Fruit fly (Drosophila melanogaster) whole organism, prepupa: ENCODE results near the gene Lerp.

Source experiments
- Blimp-1 ChIP-seq: fragments of 200-800 bp; sonication (Bioruptor generic); optimal IDR thresholded peaks from 3 replicates; lab custom pipeline; 2017; ENCODE audit warnings: missing biosample characterization, missing genetic modification characterization, mild to moderate bottlenecking, moderate library complexity, missing genetic modification reagents
- CG10631 ChIP-seq: fragments of 200-800 bp; sonication (Bioruptor generic); optimal IDR thresholded peaks from 2 replicates; lab custom pipeline; 2016; ENCODE audit warnings: missing biosample characterization, missing genetic modification characterization
- CG10669 ChIP-seq: fragments of 200-800 bp; sonication (Bioruptor generic); optimal IDR thresholded peaks from 3 replicates; lab custom pipeline; 2018; ENCODE audit warnings: missing biosample characterization, mild to moderate bottlenecking, missing genetic modification characterization, moderate library complexity
- CG11294 ChIP-seq: fragments of 200-800 bp; sonication (Bioruptor generic); IDR thresholded peaks from 2 replicates; pipeline ENCODE4 v1.3.6; 2022; ENCODE audit warnings: missing biosample characterization, missing genetic modification characterization
- CG11762 ChIP-seq: fragments of 200-800 bp; sonication (Bioruptor generic); optimal IDR thresholded peaks from 3 replicates; lab custom pipeline; 2016; ENCODE audit warnings: missing biosample characterization, missing genetic modification characterization; ENCODE audit not compliant: insufficient read depth
- CG11902 ChIP-seq: fragments of 200-800 bp; sonication (Bioruptor generic); optimal IDR thresholded peaks from 3 replicates; lab custom pipeline; 2016; ENCODE audit warnings: missing biosample characterization, missing genetic modification characterization
- CG15336 ChIP-seq: fragments of 200-800 bp; sonication (Bioruptor generic); IDR thresholded peaks from 2 replicates; pipeline ENCODE4 v1.3.6; 2022; ENCODE audit warnings: missing biosample characterization, missing genetic modification characterization
- CG1621 ChIP-seq: fragments of 200-800 bp; sonication (Bioruptor generic); optimal IDR thresholded peaks from 3 replicates; lab custom pipeline; 2018; ENCODE audit warnings: missing biosample characterization, mild to moderate bottlenecking, missing genetic modification characterization
- CG16779 ChIP-seq: fragments of 200-800 bp; sonication (Bioruptor generic); optimal IDR thresholded peaks from 3 replicates; lab custom pipeline; 2017; ENCODE audit warnings: missing biosample characterization, mild to moderate bottlenecking, missing genetic modification characterization
- CG3032 ChIP-seq: fragments of 200-800 bp; optimal IDR thresholded peaks from 2 replicates; lab custom pipeline; 2019; ENCODE audit warnings: missing biosample characterization, mild to moderate bottlenecking, missing genetic modification characterization, moderate library complexity
- CG31627 ChIP-seq: fragments of 200-800 bp; sonication (Bioruptor generic); optimal IDR thresholded peaks from 3 replicates; lab custom pipeline; 2016; ENCODE audit warnings: missing biosample characterization, missing genetic modification characterization
- CG32006 ChIP-seq: fragments of 200-800 bp; sonication (Bioruptor generic); optimal IDR thresholded peaks from 3 replicates; lab custom pipeline; 2017; ENCODE audit warnings: missing biosample characterization, mild to moderate bottlenecking, missing genetic modification characterization
- CG34406 ChIP-seq: fragments of 200-800 bp; sonication (Bioruptor generic); optimal IDR thresholded peaks from 3 replicates; lab custom pipeline; 2016; ENCODE audit warnings: missing biosample characterization, missing genetic modification characterization
- CG3919 ChIP-seq: fragments of 200-800 bp; sonication (Bioruptor generic); optimal IDR thresholded peaks from 3 replicates; lab custom pipeline; 2016; ENCODE audit warnings: missing biosample characterization, missing genetic modification characterization
- CG4318 ChIP-seq: fragments of 200-800 bp; sonication (Bioruptor generic); optimal IDR thresholded peaks from 3 replicates; lab custom pipeline; 2017; ENCODE audit warnings: missing biosample characterization, mild to moderate bottlenecking, missing genetic modification characterization
- CG6163 ChIP-seq: fragments of 200-800 bp; sonication (Bioruptor generic); IDR thresholded peaks from 3 replicates; pipeline ENCODE4 v1.3.6; 2022; ENCODE audit warnings: missing biosample characterization, missing genetic modification characterization
- CG6792 ChIP-seq: fragments of 200-800 bp; sonication (Bioruptor generic); optimal IDR thresholded peaks from 3 replicates; lab custom pipeline; 2016; ENCODE audit warnings: missing biosample characterization, missing genetic modification characterization
- CG6808 ChIP-seq: fragments of 200-800 bp; sonication (Bioruptor generic); optimal IDR thresholded peaks from 3 replicates; lab custom pipeline; 2017; ENCODE audit warnings: missing biosample characterization, missing genetic modification characterization, mild to moderate bottlenecking, moderate library complexity, missing genetic modification reagents
- CG7368 ChIP-seq: fragments of 200-800 bp; sonication (Bioruptor generic); optimal IDR thresholded peaks from 3 replicates; lab custom pipeline; 2016; ENCODE audit warnings: missing biosample characterization, missing genetic modification characterization
- CG8119 ChIP-seq: fragments of 200-800 bp; sonication (Bioruptor generic); IDR thresholded peaks from 3 replicates; pipeline ENCODE4 v1.3.6; 2022; ENCODE audit warnings: missing biosample characterization, missing genetic modification characterization
- CG8319 ChIP-seq: fragments of 200-800 bp; sonication (Bioruptor generic); optimal IDR thresholded peaks from 3 replicates; lab custom pipeline; 2016; ENCODE audit warnings: missing biosample characterization, missing genetic modification characterization
- CG8632 ChIP-seq: fragments of 200-800 bp; sonication (Bioruptor generic); optimal IDR thresholded peaks from 3 replicates; lab custom pipeline; 2016; ENCODE audit warnings: missing biosample characterization, missing genetic modification characterization
- CG9139 ChIP-seq: fragments of 200-800 bp; sonication (Bioruptor generic); optimal IDR thresholded peaks from 3 replicates; lab custom pipeline; 2017; ENCODE audit warnings: missing biosample characterization, mild to moderate bottlenecking, missing genetic modification characterization
- Eip78C ChIP-seq: fragments of 200-800 bp; sonication (Bioruptor generic); peaks from one replicate; lab custom pipeline; 2016; ENCODE audit warnings: missing biosample characterization, missing genetic modification characterization
- Eip93F ChIP-seq: fragments of 200-800 bp; sonication (Bioruptor generic); optimal IDR thresholded peaks from 2 replicates; lab custom pipeline; 2016; ENCODE audit warnings: missing biosample characterization, mild to moderate bottlenecking, missing genetic modification characterization
- Ets96B ChIP-seq: fragments of 200-800 bp; optimal IDR thresholded peaks from 2 replicates; lab custom pipeline; 2019; ENCODE audit warnings: missing biosample characterization, mild to moderate bottlenecking, missing genetic modification characterization, moderate library complexity
- Gug ChIP-seq: fragments of 200-800 bp; sonication (Bioruptor generic); IDR thresholded peaks from 2 replicates; pipeline ENCODE4 v1.3.6; 2022; ENCODE audit warnings: missing biosample characterization, missing genetic modification characterization
- Hr39 ChIP-seq: fragments of 200-800 bp; sonication (Bioruptor generic); optimal IDR thresholded peaks from 2 replicates; lab custom pipeline; 2016; ENCODE audit warnings: missing biosample characterization, missing genetic modification characterization
- Hr4 ChIP-seq: fragments of 200-800 bp; sonication (Bioruptor generic); optimal IDR thresholded peaks from 3 replicates; lab custom pipeline; 2016; ENCODE audit warnings: missing biosample characterization, missing genetic modification characterization
- Met ChIP-seq: fragments of 200-800 bp; sonication (Bioruptor generic); optimal IDR thresholded peaks from 3 replicates; lab custom pipeline; 2016; ENCODE audit warnings: missing biosample characterization, missing genetic modification characterization
- OdsH ChIP-seq: fragments of 200-800 bp; sonication (Bioruptor generic); optimal IDR thresholded peaks from 3 replicates; lab custom pipeline; 2016; ENCODE audit warnings: missing biosample characterization, missing genetic modification characterization
- Sox14 ChIP-seq: fragments of 200-800 bp; sonication (Bioruptor generic); optimal IDR thresholded peaks from 3 replicates; lab custom pipeline; 2016; ENCODE audit warnings: missing biosample characterization, missing genetic modification characterization
- Sox15 ChIP-seq: fragments of 200-800 bp; sonication (Bioruptor generic); optimal IDR thresholded peaks from 3 replicates; lab custom pipeline; 2016; ENCODE audit warnings: missing biosample characterization, missing genetic modification characterization
- acj6 ChIP-seq: fragments of 200-800 bp; sonication (Bioruptor generic); optimal IDR thresholded peaks from 3 replicates; lab custom pipeline; 2016; ENCODE audit warnings: missing biosample characterization, missing genetic modification characterization
- cyc ChIP-seq: fragments of 200-800 bp; sonication (Bioruptor generic); optimal IDR thresholded peaks from 3 replicates; lab custom pipeline; 2016; ENCODE audit warnings: missing biosample characterization, missing genetic modification characterization
- dac ChIP-seq: fragments of 200-800 bp; sonication (Bioruptor generic); optimal IDR thresholded peaks from 2 replicates; lab custom pipeline; 2017; ENCODE audit warnings: missing biosample characterization, mild to moderate bottlenecking, missing genetic modification characterization
- dsx ChIP-seq: fragments of 200-800 bp; optimal IDR thresholded peaks from 3 replicates; lab custom pipeline; 2019; ENCODE audit warnings: missing biosample characterization, mild to moderate bottlenecking, missing genetic modification characterization, moderate library complexity; ENCODE audit not compliant: poor library complexity, severe bottlenecking
- eg ChIP-seq: fragments of 200-800 bp; sonication (Bioruptor generic); IDR thresholded peaks from 3 replicates; pipeline ENCODE4 v1.3.6; 2022; ENCODE audit warnings: missing biosample characterization, missing genetic modification characterization
- esn ChIP-seq: fragments of 200-800 bp; sonication (Bioruptor generic); optimal IDR thresholded peaks from 2 replicates; lab custom pipeline; 2016; ENCODE audit warnings: missing biosample characterization, mild to moderate bottlenecking, missing genetic modification characterization, moderate library complexity
- fd59A ChIP-seq: fragments of 200-800 bp; sonication (Bioruptor generic); optimal IDR thresholded peaks from 2 replicates; lab custom pipeline; 2017; ENCODE audit warnings: missing biosample characterization, mild to moderate bottlenecking, missing genetic modification characterization, missing genetic modification reagents
- fd85E ChIP-seq: fragments of 200-800 bp; sonication (Bioruptor generic); optimal IDR thresholded peaks from 3 replicates; lab custom pipeline; 2016; ENCODE audit warnings: missing biosample characterization, missing genetic modification characterization
- fkh ChIP-seq: fragments of 200-800 bp; sonication (Bioruptor generic); optimal IDR thresholded peaks from 3 replicates; lab custom pipeline; 2017; ENCODE audit warnings: missing biosample characterization, mild to moderate bottlenecking, missing genetic modification characterization, moderate library complexity
- lz ChIP-seq: fragments of 200-800 bp; sonication (Bioruptor generic); optimal IDR thresholded peaks from 3 replicates; lab custom pipeline; 2016; ENCODE audit warnings: missing biosample characterization, missing genetic modification characterization
- net ChIP-seq: fragments of 200-800 bp; sonication (Bioruptor generic); optimal IDR thresholded peaks from 3 replicates; lab custom pipeline; 2016; ENCODE audit warnings: missing biosample characterization, missing genetic modification characterization
- salr ChIP-seq, 2 experiments: fragments of 200-800 bp; sonication (Bioruptor generic); optimal IDR thresholded peaks; 3 replicates each; lab custom pipeline; 2016 to 2018; ENCODE audit warnings: missing biosample characterization in 2 of 2, missing genetic modification characterization in 2 of 2, mild to moderate bottlenecking in 1 of 2
- spab ChIP-seq: fragments of 200-800 bp; sonication (Bioruptor generic); optimal IDR thresholded peaks from 2 replicates; lab custom pipeline; 2017; ENCODE audit warnings: missing biosample characterization, mild to moderate bottlenecking, missing genetic modification characterization, missing genetic modification reagents
- ss ChIP-seq, 2 experiments: fragments of 200-800 bp; sonication (Bioruptor generic); optimal IDR thresholded peaks; 2 replicates in 1 of 2; 3 replicates in 1 of 2; lab custom pipeline; 2017 to 2018; ENCODE audit warnings: mild to moderate bottlenecking in 2 of 2, missing biosample characterization in 2 of 2, missing genetic modification characterization in 2 of 2, moderate library complexity in 1 of 2
- svp ChIP-seq: fragments of 200-800 bp; sonication (Bioruptor generic); peaks from one replicate; lab custom pipeline; 2016; ENCODE audit warnings: missing biosample characterization, missing genetic modification characterization
- topi ChIP-seq: fragments of 200-800 bp; sonication (Bioruptor generic); optimal IDR thresholded peaks from 3 replicates; lab custom pipeline; 2016; ENCODE audit warnings: missing biosample characterization, missing genetic modification characterization
- vri ChIP-seq: fragments of 200-800 bp; sonication (Bioruptor generic); optimal IDR thresholded peaks from 3 replicates; lab custom pipeline; 2016; ENCODE audit warnings: missing biosample characterization, mild to moderate bottlenecking, missing genetic modification characterization

Lerp gene

DNA sequence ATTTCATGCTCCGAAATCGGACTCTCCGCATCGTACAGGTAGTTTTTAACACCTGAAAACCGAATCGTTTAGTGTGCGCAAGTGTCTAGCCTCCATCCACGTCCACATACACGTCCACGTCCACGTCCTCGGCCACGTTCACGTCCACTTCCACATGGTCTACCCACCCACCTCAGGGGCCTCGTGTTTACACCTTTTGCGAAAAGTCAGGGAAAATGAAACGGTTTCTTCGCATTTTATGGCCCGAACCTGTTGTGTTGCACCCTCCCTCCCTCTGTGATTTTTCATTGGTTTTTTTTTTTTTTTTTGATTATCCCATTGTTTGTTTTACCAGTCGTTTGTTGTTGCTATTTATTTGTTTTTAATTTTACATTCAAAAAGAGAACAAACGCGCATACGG, 24.2 kb upstream of the Lerp start:
- peak; percentile 31 for TF ChIP-seq Eip78C
- TF ChIP-seq cyc = no peak
- TF ChIP-seq, all 60 proteins: peak for 1

DNA sequence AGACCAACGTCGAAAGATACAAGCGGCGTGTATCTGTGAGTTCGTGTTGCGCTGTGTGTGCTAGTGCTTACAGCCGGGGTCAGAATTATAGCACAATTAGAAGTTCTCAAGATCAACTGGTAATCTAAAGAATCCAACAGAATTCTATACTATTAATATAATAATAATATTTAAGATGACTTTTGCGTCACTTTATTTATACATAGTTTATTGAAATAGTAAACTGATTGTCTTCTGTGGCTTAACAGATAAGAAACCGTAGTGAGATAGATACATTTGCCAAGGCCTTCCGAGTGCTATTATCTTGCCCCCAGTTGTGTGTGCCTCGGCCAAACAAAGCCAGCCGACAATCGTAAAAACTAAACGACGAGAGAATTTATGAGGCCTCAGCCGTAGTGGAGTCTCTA, 23.4 kb upstream of the Lerp start:
- no peak for TF ChIP-seq CG8319 (GFP tag; lab: Kevin White, UChicago)
- TF ChIP-seq ss (GFP tag; optimal IDR thresholded peaks at IDR 0.05; lab: Kevin White, UChicago) = peak; percentile 71 to 76
- peak; percentile 40; the same call in 1 of the 2 replicates for TF ChIP-seq CG11294 (GFP tag; lab: Robert Waterston, UW)
- peak; percentile 50 for TF ChIP-seq CG31627 (GFP tag; lab: Kevin White, UChicago)
- peak; percentile 13 for TF ChIP-seq CG11902 (GFP tag; lab: Kevin White, UChicago)
- TF ChIP-seq spab = peak; percentile 83
- TF ChIP-seq CG8119 (GFP tag; lab: Robert Waterston, UW) = peak; percentile 88
- TF ChIP-seq acj6 = peak; percentile 78
- TF ChIP-seq vri (GFP tag; lab: Kevin White, UChicago) = peak; percentile 47
- peak; percentile 65 for TF ChIP-seq CG3919
- peak; percentile 69 for TF ChIP-seq eg (GFP tag; lab: Robert Waterston, UW)
- peak; percentile 63 for TF ChIP-seq esn (GFP tag; lab: Kevin White, UChicago)
- TF ChIP-seq svp (GFP tag; lab: Kevin White, UChicago) = peak; percentile 52
- peak; percentile 30 for TF ChIP-seq Hr4 (GFP tag; lab: Kevin White, UChicago)
- TF ChIP-seq CG34406 (GFP tag; lab: Kevin White, UChicago) = peak; percentile 65
- peak; percentile 68 for TF ChIP-seq CG9139 (GFP tag; lab: Kevin White, UChicago)
- TF ChIP-seq net (GFP tag; lab: Kevin White, UChicago) = peak; percentile 67
- TF ChIP-seq CG16779 (tag; lab: Kevin White, UChicago) = peak; percentile 65
- TF ChIP-seq Eip93F (GFP tag; lab: Kevin White, UChicago) = no peak
- peak; percentile 41 for TF ChIP-seq Met (GFP tag; lab: Kevin White, UChicago)
- peak; percentile 67 for TF ChIP-seq CG1621 (tag; lab: Kevin White, UChicago)
- TF ChIP-seq OdsH (GFP tag; lab: Kevin White, UChicago) = peak; percentile 74
- TF ChIP-seq Sox15 = no peak
- no peak for TF ChIP-seq Blimp-1 (GFP tag; lab: Kevin White, UChicago)
- TF ChIP-seq cyc = peak; percentile 5
- TF ChIP-seq fd59A (GFP tag; lab: Kevin White, UChicago) = peak; percentile 66
- no peak for TF ChIP-seq fd85E (GFP tag; lab: Kevin White, UChicago)
- peak; percentile 42 to 84 for TF ChIP-seq salr (GFP tag; optimal IDR thresholded peaks at IDR 0.05; lab: Kevin White, UChicago)
- TF ChIP-seq Gug (GFP tag; lab: Robert Waterston, UW) = peak; percentile 67
- peak; percentile 42 for TF ChIP-seq lz (GFP tag; lab: Kevin White, UChicago)
- TF ChIP-seq Ets96B (tag; lab: Kevin White, UChicago) = peak; percentile 87
- peak; percentile 59 for TF ChIP-seq CG8632 (GFP tag; lab: Kevin White, UChicago)
- peak; percentile 75 for TF ChIP-seq CG10669 (GFP tag; lab: Kevin White, UChicago)
- peak; percentile 23 for TF ChIP-seq Hr39 (GFP tag; lab: Kevin White, UChicago)
- peak; percentile 84 for TF ChIP-seq CG6163 (GFP tag; lab: Robert Waterston, UW)
- TF ChIP-seq CG3032 = peak; percentile 76
- peak; percentile 36 for TF ChIP-seq dac (GFP tag; lab: Kevin White, UChicago)
- peak; percentile 87 for TF ChIP-seq CG15336 (GFP tag; lab: Robert Waterston, UW)
- TF ChIP-seq CG7368 = peak; percentile 44
- peak; percentile 84 for TF ChIP-seq CG10631 (GFP tag; lab: Kevin White, UChicago)
- peak; percentile 68 for TF ChIP-seq Sox14 (GFP tag; lab: Kevin White, UChicago)
- TF ChIP-seq dsx = peak; percentile 83
- peak; percentile 50 for TF ChIP-seq CG11762 (GFP tag; lab: Kevin White, UChicago)
- peak; percentile 71 for TF ChIP-seq fkh
- TF ChIP-seq topi (GFP tag; lab: Kevin White, UChicago) = peak; percentile 27
- TF ChIP-seq CG6792 (GFP tag; lab: Kevin White, UChicago) = peak; percentile 64
- peak; percentile 88 for TF ChIP-seq CG6808 (GFP tag; lab: Kevin White, UChicago)
- peak; percentile 83 for TF ChIP-seq CG32006 (GFP tag; lab: Kevin White, UChicago)
- peak; percentile 53 for TF ChIP-seq CG4318 (GFP tag; lab: Kevin White, UChicago)
